Fruit fly (Drosophila melanogaster) whole organism, embryonic: ENCODE measurements around the gene CG31068.

Source experiments
- Antp ChIP-seq: fragments of 200-800 bp; sonication (Bioruptor generic); optimal IDR thresholded peaks from 3 replicates; lab custom pipeline; 2016; ENCODE audit warnings: missing biosample characterization, missing genetic modification characterization
- Bgb ChIP-seq: fragments of 200-800 bp; sonication (Bioruptor generic); IDR thresholded peaks from 2 replicates; pipeline ENCODE4 v1.3.6; 2022; ENCODE audit warnings: missing biosample characterization, missing genetic modification characterization; ENCODE audit not compliant: partially characterized antibody
- CG10147 ChIP-seq: fragments of 200-800 bp; sonication (Bioruptor generic); optimal IDR thresholded peaks from 2 replicates; lab custom pipeline; 2019; ENCODE audit warnings: missing biosample characterization, mild to moderate bottlenecking, missing genetic modification characterization, moderate library complexity
- CG11560 ChIP-seq: fragments of 200-800 bp; sonication (Bioruptor generic); IDR thresholded peaks from 3 replicates; pipeline ENCODE4 v1.3.6; 2022; ENCODE audit warnings: missing biosample characterization, missing genetic modification characterization
- CG12744 ChIP-seq: fragments of 200-800 bp; sonication (Bioruptor generic); optimal IDR thresholded peaks from 2 replicates; lab custom pipeline; 2016; ENCODE audit warnings: missing biosample characterization, missing genetic modification characterization
- CG14014 ChIP-seq: fragments of 200-800 bp; sonication (Bioruptor generic); IDR thresholded peaks from 2 replicates; pipeline ENCODE4 v1.3.6; 2022; ENCODE audit warnings: missing biosample characterization, missing genetic modification characterization
- CG15011 ChIP-seq: fragments of 200-800 bp; sonication (Bioruptor generic); optimal IDR thresholded peaks from 3 replicates; lab custom pipeline; 2018; ENCODE audit warnings: missing biosample characterization, mild to moderate bottlenecking, missing genetic modification characterization
- CG15269 ChIP-seq: fragments of 200-800 bp; sonication (Bioruptor generic); optimal IDR thresholded peaks from 2 replicates; lab custom pipeline; 2018; ENCODE audit warnings: missing biosample characterization, mild to moderate bottlenecking, missing genetic modification characterization, moderate library complexity
- CG17829 ChIP-seq: fragments of 200-800 bp; optimal IDR thresholded peaks from 2 replicates; lab custom pipeline; 2019; ENCODE audit warnings: missing biosample characterization, mild to moderate bottlenecking, missing genetic modification characterization, moderate library complexity
- CG18599 ChIP-seq: fragments of 200-800 bp; sonication (Bioruptor generic); optimal IDR thresholded peaks from 3 replicates; lab custom pipeline; 2017; ENCODE audit warnings: missing biosample characterization, missing genetic modification characterization, mild to moderate bottlenecking, moderate library complexity, missing genetic modification reagents
- CG2129 ChIP-seq: fragments of 200-800 bp; sonication (Bioruptor generic); IDR thresholded peaks from 2 replicates; pipeline ENCODE4 v1.3.6; 2022; ENCODE audit warnings: missing biosample characterization, missing genetic modification characterization; ENCODE audit not compliant: partially characterized antibody
- CG2678 ChIP-seq: fragments of 200-800 bp; sonication (Bioruptor generic); optimal IDR thresholded peaks from 3 replicates; lab custom pipeline; 2019; ENCODE audit warnings: missing biosample characterization, mild to moderate bottlenecking, missing genetic modification characterization, moderate library complexity
- CG32767 ChIP-seq: fragments of 200-800 bp; sonication (Bioruptor generic); IDR thresholded peaks from 2 replicates; pipeline ENCODE4 v1.3.6; 2022; ENCODE audit warnings: missing biosample characterization, missing genetic modification characterization
- CG34224 ChIP-seq: fragments of 200-800 bp; sonication (Bioruptor generic); IDR thresholded peaks from 3 replicates; pipeline ENCODE4 v1.3.6; 2022; ENCODE audit warnings: missing biosample characterization, missing genetic modification characterization; ENCODE audit not compliant: partially characterized antibody
- CG4360 ChIP-seq: fragments of 200-800 bp; sonication (Bioruptor generic); IDR thresholded peaks from 2 replicates; pipeline ENCODE4 v1.3.6; 2022; ENCODE audit warnings: missing biosample characterization, missing genetic modification characterization
- CG5245 ChIP-seq: fragments of 200-800 bp; sonication (Bioruptor generic); optimal IDR thresholded peaks from 3 replicates; lab custom pipeline; 2016; ENCODE audit warnings: missing biosample characterization, missing genetic modification characterization
- CG8924 ChIP-seq: fragments of 200-800 bp; optimal IDR thresholded peaks from 3 replicates; lab custom pipeline; 2019; ENCODE audit warnings: missing biosample characterization, mild to moderate bottlenecking, missing genetic modification characterization, moderate library complexity
- CG9215 ChIP-seq: fragments of 200-800 bp; sonication (Bioruptor generic); IDR thresholded peaks from 2 replicates; pipeline ENCODE4 v1.3.6; 2022; ENCODE audit warnings: missing biosample characterization, missing genetic modification characterization
- CG9727 ChIP-seq: fragments of 200-800 bp; sonication (Bioruptor generic); optimal IDR thresholded peaks from 3 replicates; lab custom pipeline; 2017; ENCODE audit warnings: missing biosample characterization, mild to moderate bottlenecking, missing genetic modification characterization
- Dll ChIP-seq: fragments of 200-800 bp; sonication (Bioruptor generic); IDR thresholded peaks from 4 replicates; pipeline ENCODE4 v1.3.6; 2022; ENCODE audit warnings: missing biosample characterization, missing genetic modification characterization; ENCODE audit not compliant: partially characterized antibody
- Doc3 ChIP-seq: fragments of 200-800 bp; sonication (Bioruptor generic); IDR thresholded peaks from 3 replicates; pipeline ENCODE4 v1.3.6; 2022; ENCODE audit warnings: missing biosample characterization, missing genetic modification characterization; ENCODE audit not compliant: partially characterized antibody
- Eip74EF ChIP-seq, 2 experiments: fragments of 200-800 bp in 1 of 2; fragments of >200 bp in 1 of 2; sonication (Bioruptor generic) in 1 of 2; optimal IDR thresholded peaks; 2 replicates each; lab custom pipeline; 2017 to 2019; ENCODE audit warnings: missing biosample characterization in 2 of 2, missing genetic modification characterization in 2 of 2, mild to moderate bottlenecking in 1 of 2, moderate library complexity in 1 of 2
- HLH3B ChIP-seq: fragments of 200-800 bp; sonication (Bioruptor generic); IDR thresholded peaks from 2 replicates; pipeline ENCODE4 v1.3.6; 2022; ENCODE audit warnings: missing biosample characterization, missing genetic modification characterization
- Hr39 ChIP-seq: fragments of >200 bp; optimal IDR thresholded peaks from 2 replicates; lab custom pipeline; 2017
- MBD-R2 ChIP-seq: fragments of 200-800 bp; sonication (Bioruptor generic); IDR thresholded peaks from 2 replicates; pipeline ENCODE4 v1.3.6; 2022; ENCODE audit warnings: missing biosample characterization, missing genetic modification characterization
- Max ChIP-seq: fragments of 200-800 bp; sonication (Bioruptor generic); optimal IDR thresholded peaks from 2 replicates; lab custom pipeline; 2016; ENCODE audit warnings: missing biosample characterization, mild to moderate bottlenecking, missing genetic modification characterization
- Meics ChIP-seq: fragments of 200-800 bp; sonication (Bioruptor generic); optimal IDR thresholded peaks from 2 replicates; lab custom pipeline; 2017; ENCODE audit warnings: missing biosample characterization, mild to moderate bottlenecking, missing genetic modification characterization
- Nf-YA ChIP-seq: fragments of 200-800 bp; sonication (Bioruptor generic); IDR thresholded peaks from 2 replicates; pipeline ENCODE4 v1.3.6; 2022; ENCODE audit warnings: missing biosample characterization, missing genetic modification characterization
- NfI ChIP-seq: fragments of 200-800 bp; sonication (Bioruptor generic); optimal IDR thresholded peaks from 3 replicates; lab custom pipeline; 2018; ENCODE audit warnings: missing biosample characterization, mild to moderate bottlenecking, missing genetic modification characterization, moderate library complexity
- Oli ChIP-seq: fragments of 200-800 bp; sonication (Bioruptor generic); optimal IDR thresholded peaks from 2 replicates; lab custom pipeline; 2018; ENCODE audit warnings: missing biosample characterization, mild to moderate bottlenecking, missing genetic modification characterization, moderate library complexity
- Sox100B ChIP-seq: fragments of 200-800 bp; sonication (Bioruptor generic); optimal IDR thresholded peaks from 3 replicates; lab custom pipeline; 2018; ENCODE audit warnings: missing biosample characterization, mild to moderate bottlenecking, missing genetic modification characterization
- TFAM ChIP-seq: fragments of 200-800 bp; sonication (Bioruptor generic); optimal IDR thresholded peaks from 2 replicates; lab custom pipeline; 2017; ENCODE audit warnings: missing biosample characterization, missing genetic modification characterization, inconsistent platforms
- da ChIP-seq: fragments of 200-800 bp; sonication (Bioruptor generic); optimal IDR thresholded peaks from 2 replicates; lab custom pipeline; 2016; ENCODE audit warnings: missing biosample characterization, missing genetic modification characterization
- exex ChIP-seq: fragments of 200-800 bp; sonication (Bioruptor generic); optimal IDR thresholded peaks from 4 replicates; lab custom pipeline; 2018; ENCODE audit warnings: missing biosample characterization, mild to moderate bottlenecking, missing genetic modification characterization, moderate library complexity
- gfzf ChIP-seq: fragments of 200-800 bp; sonication (Bioruptor generic); optimal IDR thresholded peaks from 2 replicates; lab custom pipeline; 2016; ENCODE audit warnings: missing biosample characterization, mild to moderate bottlenecking, missing genetic modification characterization, moderate library complexity
- grn ChIP-seq: fragments of 200-800 bp; sonication (Bioruptor generic); optimal IDR thresholded peaks from 3 replicates; lab custom pipeline; 2017; ENCODE audit warnings: missing biosample characterization, missing genetic modification characterization
- lab ChIP-seq: fragments of 200-800 bp; sonication (Bioruptor generic); optimal IDR thresholded peaks from 3 replicates; lab custom pipeline; 2017; ENCODE audit warnings: missing biosample characterization, missing genetic modification characterization, mild to moderate bottlenecking, moderate library complexity, missing genetic modification reagents
- lbe ChIP-seq: fragments of 200-800 bp; sonication (Bioruptor generic); optimal IDR thresholded peaks from 2 replicates; lab custom pipeline; 2016; ENCODE audit warnings: missing biosample characterization, mild to moderate bottlenecking, missing genetic modification characterization
- nau ChIP-seq: fragments of 200-800 bp; sonication (Bioruptor generic); optimal IDR thresholded peaks from 3 replicates; lab custom pipeline; 2017; ENCODE audit warnings: missing biosample characterization, mild to moderate bottlenecking, missing genetic modification characterization, missing genetic modification reagents
- nerfin-2 ChIP-seq: fragments of 200-800 bp; sonication (Bioruptor generic); IDR thresholded peaks from 2 replicates; pipeline ENCODE4 v1.3.6; 2022; ENCODE audit warnings: missing biosample characterization, missing genetic modification characterization; ENCODE audit not compliant: partially characterized antibody
- oc ChIP-seq: fragments of 200-800 bp; sonication (Bioruptor generic); optimal IDR thresholded peaks from 2 replicates; lab custom pipeline; 2018; ENCODE audit warnings: missing biosample characterization, mild to moderate bottlenecking, missing genetic modification characterization, moderate library complexity
- pan ChIP-seq, 4 experiments: fragments of >200 bp in 3 of 4; fragments of 200-800 bp in 1 of 4; sonication (Bioruptor generic) in 1 of 4; optimal IDR thresholded peaks in 3 of 4; IDR thresholded peaks in 1 of 4; 2 replicates each; pipeline versions ENCODE4 v1.3.6 to Lab custom; 2017 to 2022; ENCODE audit warnings: missing biosample characterization in 2 of 4, missing genetic modification characterization in 2 of 4, mixed read lengths in 1 of 4
- prd ChIP-seq, 3 experiments: fragments of >200 bp in 2 of 3; fragments of 200-800 bp in 1 of 3; sonication (Bioruptor generic) in 1 of 3; optimal IDR thresholded peaks in 2 of 3; IDR thresholded peaks in 1 of 3; 2 replicates in 2 of 3; 3 replicates in 1 of 3; pipeline versions ENCODE4 v1.3.6 to Lab custom; 2017 to 2022; ENCODE audit warnings: missing biosample characterization in 1 of 3, missing genetic modification characterization in 1 of 3
- run ChIP-seq: fragments of 200-800 bp; sonication (Bioruptor generic); optimal IDR thresholded peaks from 3 replicates; lab custom pipeline; 2018; ENCODE audit warnings: missing biosample characterization, mild to moderate bottlenecking, missing genetic modification characterization
- scrt ChIP-seq: fragments of 200-800 bp; sonication (Bioruptor generic); optimal IDR thresholded peaks from 2 replicates; lab custom pipeline; 2018; ENCODE audit warnings: missing biosample characterization, mild to moderate bottlenecking, missing genetic modification characterization, moderate library complexity
- tin ChIP-seq: fragments of 200-800 bp; sonication (Bioruptor generic); optimal IDR thresholded peaks from 3 replicates; lab custom pipeline; 2016; ENCODE audit warnings: missing biosample characterization, missing genetic modification characterization
- zfh1 ChIP-seq: fragments of 200-800 bp; sonication (Bioruptor generic); IDR thresholded peaks from 3 replicates; pipeline ENCODE4 v1.3.6; 2022; ENCODE audit warnings: missing biosample characterization, missing genetic modification characterization

The CG31068 gene

dm6 chr3R:27263434-27264215 is 30.1 kb downstream of the CG31068 start, which contains the start of gene woc (continued):
- TF ChIP-seq Meics (GFP tag; lab: Kevin White, UChicago) (peak; percentile 66), CG2129 (GFP tag; lab: Robert Waterston, UW) (peak; percentile 37; the same call in 1 of the 2 replicates), Hr39 (no peak), Max (GFP tag; lab: Kevin White, UChicago) (peak; percentile 48), CG11560 (no peak), Eip74EF (GFP tag; optimal IDR thresholded peaks at IDR 0.05; lab: Kevin White, UChicago) (no peak), tin (GFP tag; lab: Kevin White, UChicago) (peak; percentile 37), CG15269 (no peak), run (no peak), CG2678 (tag; lab: Kevin White, UChicago) (no peak), Doc3 (GFP tag; lab: Robert Waterston, UW) (peak; percentile 72), CG12744 (GFP tag; lab: Kevin White, UChicago) (no peak), Nf-YA (GFP tag; lab: Robert Waterston, UW) (no peak), CG4360 (GFP tag; lab: Robert Waterston, UW) (no peak), exex (tag; lab: Kevin White, UChicago) (no peak), CG17829 (tag; lab: Kevin White, UChicago) (no peak), lbe (no peak), CG9215 (peak; percentile 43), Sox100B (GFP tag; lab: Kevin White, UChicago) (no peak), scrt (GFP tag; lab: Kevin White, UChicago) (peak; percentile 8), oc (no peak), HLH3B (GFP tag; lab: Robert Waterston, UW) (peak; percentile 52; the same call in 1 of the 2 replicates), zfh1 (GFP tag; lab: Robert Waterston, UW) (peak; percentile 51; the same call in 2 of the 3 replicates), nau (GFP tag; lab: Kevin White, UChicago) (no peak), gfzf (GFP tag; lab: Kevin White, UChicago) (peak; percentile 96), CG9727 (peak; percentile 64), nerfin-2 (GFP tag; lab: Robert Waterston, UW) (peak; percentile 83), grn (GFP tag; lab: Kevin White, UChicago) (no peak), CG15011 (GFP tag; lab: Kevin White, UChicago) (no peak), CG32767 (GFP tag; lab: Robert Waterston, UW) (peak; percentile 78), CG5245 (GFP tag; lab: Kevin White, UChicago) (no peak), CG18599 (peak; percentile 66), pan (optimal IDR thresholded peaks at IDR 0.05; lab: Kevin White, UChicago) (no peak), pan (GFP tag; optimal IDR thresholded peaks at IDR 0.05 in 1 of 2, IDR thresholded peaks at IDR 0.05 in 1 of 2) (no peak), TFAM (GFP tag; lab: Kevin White, UChicago) (no peak), Bgb (GFP tag; lab: Robert Waterston, UW) (peak; percentile 91), CG10147 (GFP tag; lab: Kevin White, UChicago) (no peak), lab (GFP tag; lab: Kevin White, UChicago) (no peak), da (GFP tag; lab: Kevin White, UChicago) (no peak), CG14014 (GFP tag; lab: Robert Waterston, UW) (peak; percentile 45; the same call in 1 of the 2 replicates), Dll (peak; percentile 78), CG34224 (GFP tag; lab: Robert Waterston, UW) (peak; percentile 88), Antp (GFP tag; lab: Kevin White, UChicago) (peak; percentile 70), CG8924 (peak; percentile 51), Oli (tag; lab: Kevin White, UChicago) (no peak), prd (optimal IDR thresholded peaks at IDR 0.05; lab: Kevin White, UChicago) (no peak), prd (GFP tag; IDR thresholded peaks at IDR 0.05; lab: Robert Waterston, UW) (peak; percentile 69; the same call in 2 of the 3 replicates), MBD-R2 (GFP tag; lab: Robert Waterston, UW) (peak; percentile 83), NfI (peak; percentile 24)
